Worm (Caenorhabditis elegans) whole organism, L3 larva: ENCODE results near the gene hal-2.

Source experiments
- R02D3.7 ChIP-seq: fragments of 150-350 bp; optimal IDR thresholded peaks from 2 replicates; lab custom pipeline; 2014; ENCODE audit warnings: missing biosample characterization, missing genetic modification characterization
- aly-2 ChIP-seq: fragments of 150-350 bp; optimal IDR thresholded peaks from 2 replicates; lab custom pipeline; 2014; ENCODE audit warnings: missing biosample characterization, missing genetic modification characterization
- elt-3 ChIP-seq, 3 experiments: fragments of 150-350 bp in 1 of 3; sonication (generic microtip) in 2 of 3; optimal IDR thresholded peaks; 2 replicates in 2 of 3; 4 replicates in 1 of 3; lab custom pipeline; 2014 to 2017; ENCODE audit warnings: missing biosample characterization in 3 of 3, missing genetic modification characterization in 3 of 3
- eor-1 ChIP-seq, 2 experiments: fragments of 150-350 bp; optimal IDR thresholded peaks; 2 replicates each; lab custom pipeline; 2014 to 2018; ENCODE audit warnings: missing biosample characterization in 2 of 2, missing genetic modification characterization in 2 of 2
- fkh-10 ChIP-seq: sonication (generic microtip); optimal IDR thresholded peaks from 2 replicates; lab custom pipeline; 2017; ENCODE audit warnings: missing biosample characterization, missing genetic modification reagents, missing genetic modification characterization
- fos-1 ChIP-seq: fragments of 150-350 bp; optimal IDR thresholded peaks from 2 replicates; lab custom pipeline; 2014; ENCODE audit warnings: missing biosample characterization, missing genetic modification characterization
- nfya-1 ChIP-seq: sonication (generic microtip); optimal IDR thresholded peaks from 2 replicates; lab custom pipeline; 2017; ENCODE audit warnings: missing genetic modification characterization, mild to moderate bottlenecking, missing compliant biosample characterization, antibody characterized with exemption, moderate library complexity; ENCODE audit not compliant: insufficient read depth
- nhr-76 ChIP-seq: fragments of 150-350 bp; sonication (generic microtip); optimal IDR thresholded peaks from 5 replicates; lab custom pipeline; 2014; ENCODE audit warnings: missing biosample characterization, missing genetic modification characterization
- nhr-77 ChIP-seq: fragments of 150-350 bp; optimal IDR thresholded peaks from 2 replicates; lab custom pipeline; 2014; ENCODE audit warnings: missing biosample characterization, missing genetic modification characterization
- unc-39 ChIP-seq: sonication (generic microtip); optimal IDR thresholded peaks from 4 replicates; lab custom pipeline; 2017; ENCODE audit warnings: missing biosample characterization, missing genetic modification characterization
- unc-62 ChIP-seq: fragments of 150-350 bp; sonication (generic microtip); optimal IDR thresholded peaks from 4 replicates; lab custom pipeline; 2014; ENCODE audit warnings: missing biosample characterization, missing genetic modification reagents, missing genetic modification characterization

- TF ChIP-seq R02D3.7 (tag; lab: Kevin White, UChicago), result no peak
- TF ChIP-seq unc-62 (GFP tag; lab: Kevin White, UChicago), result no peak
- no peak for TF ChIP-seq fkh-10 (GFP tag; lab: Kevin White, UChicago)
- no peak for TF ChIP-seq nhr-76 (tag; lab: Kevin White, UChicago)
- TF ChIP-seq fos-1 (tag; lab: Kevin White, UChicago), result no peak
- TF ChIP-seq aly-2 (tag; lab: Kevin White, UChicago), result no peak
- TF ChIP-seq eor-1 (tag; optimal IDR thresholded peaks at IDR 0.05; lab: Kevin White, UChicago), result no peak
- TF ChIP-seq nhr-77, result no peak
- peak; percentile 93 for TF ChIP-seq nfya-1 (tag; lab: Kevin White, UChicago)
- TF ChIP-seq elt-3 (tag; optimal IDR thresholded peaks at IDR 0.05; lab: Kevin White, UChicago), result no peak
- TF ChIP-seq unc-39, result no peak
Measured at ce11 chrIII:10094538-10094937, 5.8 kb upstream of the hal-2 start.
